Fruit fly (Drosophila melanogaster) whole organism: ENCODE measurements around the gene CG2061.

ENCODE experiments used
- CG8478 ChIP-seq: fragments of >200 bp; optimal IDR thresholded peaks from 2 replicates; lab custom pipeline; 2018; ENCODE audit warnings: inconsistent platforms
- Dll ChIP-seq: fragments of >200 bp; optimal IDR thresholded peaks from 2 replicates; lab custom pipeline; 2017
- EcR ChIP-seq, 2 experiments: fragments of >200 bp; optimal IDR thresholded peaks; 2 replicates each; lab custom pipeline; 2017; ENCODE audit warnings: missing biosample characterization in 2 of 2, missing genetic modification characterization in 2 of 2, missing genetic modification reagents in 2 of 2
- pan ChIP-seq: fragments of >200 bp; optimal IDR thresholded peaks from 2 replicates; lab custom pipeline; 2017
- psq ChIP-seq: fragments of >200 bp; optimal IDR thresholded peaks from 2 replicates; lab custom pipeline; 2017
- usp ChIP-seq: fragments of >200 bp; optimal IDR thresholded peaks from 2 replicates; lab custom pipeline; 2017; ENCODE audit warnings: missing biosample characterization, missing genetic modification characterization, mixed read lengths

CG2061 gene

dm6 chrX:11092201-11092600 lies at the start of gene CG2061:
Gene CG2061 (plus strand): TSS chrX:11092492.
- TF ChIP-seq usp (GFP tag; lab: Kevin White, UChicago) = no peak
- no peak for TF ChIP-seq psq (lab: Kevin White, UChicago)
- TF ChIP-seq pan (lab: Kevin White, UChicago) = no peak
- no peak for TF ChIP-seq Dll (lab: Kevin White, UChicago)
- TF ChIP-seq EcR (GFP tag; optimal IDR thresholded peaks at IDR 0.05; lab: Kevin White, UChicago) = no peak
- no peak for TF ChIP-seq CG8478 (lab: Kevin White, UChicago)

DNA sequence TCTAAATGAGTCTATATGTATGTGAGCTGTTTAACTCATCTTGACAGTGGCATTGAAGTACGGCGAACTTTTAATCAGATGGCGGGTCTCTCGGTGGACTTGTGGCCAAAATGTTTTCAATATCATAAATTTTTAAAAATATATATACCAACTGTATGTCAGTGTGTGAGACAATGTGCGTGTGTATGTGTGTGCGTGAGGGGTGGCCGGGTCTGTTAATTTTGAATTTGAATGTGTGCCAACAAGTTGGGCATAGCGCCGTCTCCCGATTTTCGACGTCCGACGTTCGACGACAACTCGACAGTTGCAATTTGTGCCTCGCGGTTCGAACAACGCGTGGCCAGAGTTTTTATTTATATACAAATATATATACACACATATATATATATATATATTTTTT lies 47.8 kb upstream of the CG2061 start, which contains the start of gene SmydA-4:
Gene SmydA-4, plus strand, starts transcription at position 301 of the 400 bp plus-strand sequence.
- TF ChIP-seq psq (lab: Kevin White, UChicago) = no peak
- no peak for TF ChIP-seq pan (lab: Kevin White, UChicago)
- no peak for TF ChIP-seq CG8478 (lab: Kevin White, UChicago)
- no peak for TF ChIP-seq usp (GFP tag; lab: Kevin White, UChicago)
- no peak for TF ChIP-seq EcR (GFP tag; optimal IDR thresholded peaks at IDR 0.05; lab: Kevin White, UChicago)
- TF ChIP-seq Dll (lab: Kevin White, UChicago) = no peak

DNA sequence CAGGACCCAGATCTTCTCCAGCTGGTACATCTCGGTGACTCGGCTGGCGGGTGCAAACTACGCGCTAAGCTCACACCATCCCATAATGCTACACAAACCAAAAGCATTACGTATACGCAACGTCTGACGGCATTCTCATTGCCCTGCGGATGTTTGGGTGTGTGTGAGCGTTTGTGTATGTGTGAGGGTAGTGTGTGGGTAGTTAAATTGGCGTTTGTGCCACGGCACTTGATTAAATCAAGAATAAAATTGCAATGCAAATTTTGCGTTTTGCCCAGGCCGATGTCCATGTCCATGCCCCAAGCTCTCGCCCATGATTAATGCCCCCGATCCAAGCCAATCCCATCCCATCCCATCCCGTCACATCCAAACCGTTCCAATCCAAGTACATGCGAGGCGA lies 38.8 kb upstream of the CG2061 start, which contains the start of gene CG1552:
Gene CG1552, minus strand, starts transcription at position 101 of the 400 bp plus-strand sequence.
- TF ChIP-seq psq (lab: Kevin White, UChicago) (no peak), CG8478 (lab: Kevin White, UChicago) (no peak), pan (lab: Kevin White, UChicago) (no peak), EcR (GFP tag; optimal IDR thresholded peaks at IDR 0.05; lab: Kevin White, UChicago) (no peak), Dll (lab: Kevin White, UChicago) (no peak), usp (GFP tag; lab: Kevin White, UChicago) (no peak)

DNA sequence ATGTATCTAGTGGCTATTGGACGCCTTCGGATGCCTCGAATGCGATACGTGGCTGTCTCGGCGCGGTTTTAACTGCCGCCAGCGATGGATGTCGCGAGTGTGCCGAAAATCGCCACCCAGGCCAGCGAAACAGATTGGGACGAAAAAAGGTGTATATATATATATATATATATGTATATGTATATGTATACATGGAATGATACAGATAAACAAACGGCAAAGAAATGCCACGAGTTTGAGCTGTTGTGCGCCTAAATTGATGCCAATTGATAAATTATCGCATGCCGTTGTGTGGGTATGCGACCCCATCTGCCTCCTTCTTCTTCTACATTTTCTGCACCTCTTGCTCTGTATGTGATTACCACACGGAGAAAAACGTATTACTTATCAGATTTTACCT lies 32.8 kb upstream of the CG2061 start, which contains the start of gene CG1545:
Gene CG1545, minus strand, starts transcription at position 101 of the 400 bp plus-strand sequence.
- TF ChIP-seq EcR (GFP tag; optimal IDR thresholded peaks at IDR 0.05; lab: Kevin White, UChicago) = no peak
- no peak for TF ChIP-seq usp (GFP tag; lab: Kevin White, UChicago)
- no peak for TF ChIP-seq Dll (lab: Kevin White, UChicago)
- TF ChIP-seq pan (lab: Kevin White, UChicago) = no peak
- TF ChIP-seq psq (lab: Kevin White, UChicago) = no peak
- no peak for TF ChIP-seq CG8478 (lab: Kevin White, UChicago)

- TF ChIP-seq EcR (GFP tag; optimal IDR thresholded peaks at IDR 0.05; lab: Kevin White, UChicago) = no peak
- no peak for TF ChIP-seq usp (GFP tag; lab: Kevin White, UChicago)
- no peak for TF ChIP-seq CG8478 (lab: Kevin White, UChicago)
- no peak for TF ChIP-seq Dll (lab: Kevin White, UChicago)
- no peak for TF ChIP-seq pan (lab: Kevin White, UChicago)
- no peak for TF ChIP-seq psq (lab: Kevin White, UChicago)
Observed at dm6 chrX:11063070-11063469, 29.2 kb upstream of the CG2061 start, which contains the start of gene CG1537. Gene CG1537 (minus strand): TSS chrX:11063170.

DNA sequence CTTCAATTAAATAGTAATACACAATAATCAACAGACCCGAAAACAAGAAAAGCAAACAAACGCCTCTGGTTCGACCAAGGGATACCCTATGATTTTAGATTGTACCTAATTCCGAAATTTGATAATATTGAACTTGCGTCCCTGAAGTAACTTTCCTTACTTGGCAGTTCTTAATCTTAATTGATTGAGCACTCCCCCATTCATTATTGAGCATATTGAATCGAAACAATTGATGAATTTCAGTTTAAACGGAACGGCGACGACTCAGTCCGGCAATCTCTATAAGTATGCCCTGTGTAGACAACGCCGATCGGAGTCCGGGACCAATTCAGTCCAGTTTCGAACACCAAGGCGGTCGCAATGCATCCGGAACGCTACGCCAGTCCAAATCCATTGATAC lies 26.0 kb upstream of the CG2061 start, which contains the start of gene CG15203:
Gene CG15203, plus strand, starts transcription at position 301 of the 400 bp plus-strand sequence.
- no peak for TF ChIP-seq EcR (GFP tag; optimal IDR thresholded peaks at IDR 0.05; lab: Kevin White, UChicago)
- TF ChIP-seq psq (lab: Kevin White, UChicago) = no peak
- no peak for TF ChIP-seq pan (lab: Kevin White, UChicago)
- no peak for TF ChIP-seq CG8478 (lab: Kevin White, UChicago)
- TF ChIP-seq Dll (lab: Kevin White, UChicago) = no peak
- no peak for TF ChIP-seq usp (GFP tag; lab: Kevin White, UChicago)

dm6 chrX:11081242-11081641 lies 11.1 kb upstream of the CG2061 start:
- TF ChIP-seq psq (lab: Kevin White, UChicago) = no peak
- no peak for TF ChIP-seq usp (GFP tag; lab: Kevin White, UChicago)
- TF ChIP-seq pan (lab: Kevin White, UChicago) = no peak
- no peak for TF ChIP-seq CG8478 (lab: Kevin White, UChicago)
- TF ChIP-seq EcR (GFP tag; optimal IDR thresholded peaks at IDR 0.05; lab: Kevin White, UChicago) = no peak
- no peak for TF ChIP-seq Dll (lab: Kevin White, UChicago)

dm6 chrX:11081834-11082233 lies 10.5 kb upstream of the CG2061 start:
- no peak for TF ChIP-seq pan (lab: Kevin White, UChicago)
- no peak for TF ChIP-seq CG8478 (lab: Kevin White, UChicago)
- no peak for TF ChIP-seq usp (GFP tag; lab: Kevin White, UChicago)
- TF ChIP-seq psq (lab: Kevin White, UChicago) = no peak
- TF ChIP-seq EcR (GFP tag; optimal IDR thresholded peaks at IDR 0.05; lab: Kevin White, UChicago) = no peak
- no peak for TF ChIP-seq Dll (lab: Kevin White, UChicago)

DNA sequence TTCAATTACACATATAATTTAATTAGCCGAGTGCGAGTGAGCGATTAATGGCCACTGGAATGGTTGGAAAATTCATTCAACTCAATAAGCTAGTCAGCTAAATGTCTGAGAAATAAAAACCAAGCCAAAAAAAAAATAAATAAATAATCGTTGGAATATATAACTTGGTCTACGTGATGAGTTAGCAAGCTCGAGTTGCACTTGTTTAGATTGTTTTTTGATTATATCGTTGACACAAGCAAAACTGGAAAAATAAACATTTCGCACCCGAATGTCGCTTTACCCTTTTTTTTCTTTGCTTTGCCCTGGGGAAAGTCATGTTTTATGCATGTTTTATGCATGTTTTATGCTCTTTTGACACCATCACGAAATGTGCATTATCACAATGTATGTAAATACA lies 9.3 kb upstream of the CG2061 start:
- TF ChIP-seq Dll (lab: Kevin White, UChicago) = no peak
- no peak for TF ChIP-seq CG8478 (lab: Kevin White, UChicago)
- TF ChIP-seq EcR (GFP tag; optimal IDR thresholded peaks at IDR 0.05; lab: Kevin White, UChicago) = no peak
- no peak for TF ChIP-seq psq (lab: Kevin White, UChicago)
- no peak for TF ChIP-seq usp (GFP tag; lab: Kevin White, UChicago)
- TF ChIP-seq pan (lab: Kevin White, UChicago) = no peak

DNA sequence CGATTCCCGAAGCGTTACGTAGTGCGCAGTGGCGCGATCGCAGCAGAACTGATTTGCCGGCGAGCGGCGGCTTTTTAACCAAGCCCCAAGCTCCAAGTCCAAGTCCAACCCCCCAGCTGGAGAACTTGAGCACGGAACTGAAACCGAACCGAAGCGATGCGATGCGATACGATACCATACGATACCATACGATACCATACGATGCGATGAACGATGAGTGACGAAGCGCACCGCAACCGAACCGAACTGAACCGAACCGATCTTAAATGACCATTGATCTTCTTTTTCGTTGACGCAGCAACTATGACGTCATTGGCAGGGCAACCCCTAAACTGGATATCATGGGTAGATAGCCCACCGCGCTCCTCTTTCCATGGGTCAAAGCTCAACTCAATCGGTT lies 6.0 kb upstream of the CG2061 start, which contains the start of gene sev:
Gene sev, minus strand, starts transcription at position 50 of the 400 bp plus-strand sequence.
- TF ChIP-seq usp (GFP tag; lab: Kevin White, UChicago) = no peak
- TF ChIP-seq CG8478 (lab: Kevin White, UChicago) = no peak
- no peak for TF ChIP-seq Dll (lab: Kevin White, UChicago)
- no peak for TF ChIP-seq psq (lab: Kevin White, UChicago)
- TF ChIP-seq EcR (GFP tag; optimal IDR thresholded peaks at IDR 0.05; lab: Kevin White, UChicago) = no peak
- TF ChIP-seq pan (lab: Kevin White, UChicago) = no peak

- TF ChIP-seq psq (lab: Kevin White, UChicago) (no peak), usp (GFP tag; lab: Kevin White, UChicago) (no peak), pan (lab: Kevin White, UChicago) (no peak), Dll (lab: Kevin White, UChicago) (no peak), EcR (GFP tag; optimal IDR thresholded peaks at IDR 0.05; lab: Kevin White, UChicago) (no peak), CG8478 (lab: Kevin White, UChicago) (no peak)
Observed at dm6 chrX:11087384-11087783, 4.9 kb upstream of the CG2061 start.
